Worm (Caenorhabditis elegans) whole organism, L4 larva: Measurements from ENCODE around the gene F49E8.8.

ENCODE experiments used
- D1046.2 ChIP-seq: fragments of 200-800 bp; sonication (Bioruptor generic); IDR thresholded peaks from 2 replicates; pipeline ENCODE4 v1.3.6; 2022; ENCODE audit warnings: missing genetic modification characterization, missing compliant biosample characterization
- F10B5.3 ChIP-seq: sonication (generic microtip); optimal IDR thresholded peaks from 2 replicates; lab custom pipeline; 2016; ENCODE audit warnings: mild to moderate bottlenecking, missing genetic modification characterization, missing compliant biosample characterization
- F49E8.2 ChIP-seq: sonication (generic microtip); optimal IDR thresholded peaks from 2 replicates; lab custom pipeline; 2016; ENCODE audit warnings: missing compliant biosample characterization, mild to moderate bottlenecking, missing genetic modification characterization, borderline replicate concordance
- R02D3.7 ChIP-seq: fragments of 150-350 bp; sonication (generic microtip); optimal IDR thresholded peaks from 3 replicates; lab custom pipeline; 2014; ENCODE audit warnings: missing biosample characterization, missing genetic modification characterization
- T20F7.1 ChIP-seq: fragments of 200-800 bp; sonication (Bioruptor generic); optimal IDR thresholded peaks from 2 replicates; lab custom pipeline; 2018; ENCODE audit warnings: mild to moderate bottlenecking, missing genetic modification characterization, missing compliant biosample characterization
- T26A8.4 ChIP-seq: fragments of 200-800 bp; sonication (Bioruptor generic); IDR thresholded peaks from 2 replicates; pipeline ENCODE4 v1.3.6; 2022; ENCODE audit warnings: missing genetic modification characterization, missing compliant biosample characterization
- Y105C5A.15 ChIP-seq: fragments of 200-800 bp; sonication (Bioruptor generic); IDR thresholded peaks from 2 replicates; pipeline ENCODE4 v1.3.6; 2022; ENCODE audit warnings: missing genetic modification characterization, missing compliant biosample characterization
- Y5F2A.4 ChIP-seq: fragments of 200-800 bp; sonication (Bioruptor generic); optimal IDR thresholded peaks from 2 replicates; lab custom pipeline; 2018; ENCODE audit warnings: mild to moderate bottlenecking, missing genetic modification characterization, missing compliant biosample characterization
- Y75B8A.6 ChIP-seq: fragments of 200-800 bp; sonication (Bioruptor generic); IDR thresholded peaks from 2 replicates; pipeline ENCODE4 v1.3.6; 2022; ENCODE audit warnings: missing genetic modification reagents, missing genetic modification characterization, missing compliant biosample characterization
- ZK337.2 ChIP-seq: fragments of 200-800 bp; sonication (Bioruptor generic); IDR thresholded peaks from 2 replicates; pipeline ENCODE4 v1.3.6; 2022; ENCODE audit warnings: missing genetic modification reagents, missing genetic modification characterization, missing compliant biosample characterization
- aha-1 ChIP-seq: fragments of 150-350 bp; peaks from one replicate; lab custom pipeline; 2014; ENCODE audit warnings: missing biosample characterization, missing genetic modification characterization
- aly-2 ChIP-seq: sonication (generic microtip); optimal IDR thresholded peaks from 2 replicates; lab custom pipeline; 2018; ENCODE audit warnings: missing biosample characterization, missing genetic modification characterization
- arid-1 ChIP-seq: fragments of 200-800 bp; sonication (Bioruptor generic); conservative IDR thresholded peaks from 2 replicates; pipeline ENCODE4 v1.3.6; 2022; ENCODE audit warnings: missing genetic modification reagents, missing genetic modification characterization, missing compliant biosample characterization
- ceh-28 ChIP-seq: fragments of 150-350 bp; optimal IDR thresholded peaks from 2 replicates; lab custom pipeline; 2014; ENCODE audit warnings: missing biosample characterization, missing genetic modification reagents, missing genetic modification characterization
- ceh-32 ChIP-seq: sonication (generic microtip); optimal IDR thresholded peaks from 2 replicates; lab custom pipeline; 2016; ENCODE audit warnings: mild to moderate bottlenecking, missing genetic modification characterization, missing compliant biosample characterization; ENCODE audit not compliant: poor library complexity
- ceh-62 ChIP-seq: sonication (generic microtip); optimal IDR thresholded peaks from 2 replicates; lab custom pipeline; 2017; ENCODE audit warnings: missing biosample characterization, missing genetic modification characterization
- ces-1 ChIP-seq: fragments of 150-350 bp; sonication (generic microtip); optimal IDR thresholded peaks from 4 replicates; lab custom pipeline; 2014; ENCODE audit warnings: missing biosample characterization, missing genetic modification reagents, missing genetic modification characterization
- daf-12 ChIP-seq: fragments of 150-350 bp; optimal IDR thresholded peaks from 2 replicates; lab custom pipeline; 2014; ENCODE audit warnings: missing biosample characterization, missing genetic modification reagents, missing genetic modification characterization
- daf-8 ChIP-seq: fragments of 200-800 bp; sonication (Bioruptor generic); IDR thresholded peaks from 2 replicates; pipeline ENCODE4 v1.3.6; 2022; ENCODE audit warnings: missing genetic modification characterization, missing compliant biosample characterization
- dmd-8 ChIP-seq: fragments of 200-800 bp; sonication (Bioruptor generic); IDR thresholded peaks from 2 replicates; pipeline ENCODE4 v1.3.6; 2022; ENCODE audit warnings: missing genetic modification characterization, missing compliant biosample characterization
- duxl-1 ChIP-seq: sonication (generic microtip); optimal IDR thresholded peaks from 2 replicates; lab custom pipeline; 2016; ENCODE audit warnings: mild to moderate bottlenecking, missing genetic modification characterization, moderate library complexity, missing compliant biosample characterization; ENCODE audit not compliant: poor library complexity
- egl-27 ChIP-seq: sonication (generic microtip); optimal IDR thresholded peaks from 3 replicates; lab custom pipeline; 2017; ENCODE audit warnings: missing biosample characterization, missing genetic modification reagents, missing genetic modification characterization
- egl-43 ChIP-seq: fragments of 200-800 bp; sonication (Bioruptor generic); IDR thresholded peaks from 2 replicates; pipeline ENCODE4 v1.3.6; 2022; ENCODE audit warnings: missing genetic modification reagents, missing genetic modification characterization, missing compliant biosample characterization
- fkh-10 ChIP-seq: fragments of 150-350 bp; optimal IDR thresholded peaks from 2 replicates; lab custom pipeline; 2014; ENCODE audit warnings: missing biosample characterization, missing genetic modification reagents, missing genetic modification characterization
- fos-1 ChIP-seq: fragments of 150-350 bp; optimal IDR thresholded peaks from 2 replicates; lab custom pipeline; 2014; ENCODE audit warnings: missing biosample characterization, missing genetic modification characterization
- gei-8 ChIP-seq: fragments of 200-800 bp; sonication (Bioruptor generic); optimal IDR thresholded peaks from 2 replicates; lab custom pipeline; 2018; ENCODE audit warnings: mild to moderate bottlenecking, missing genetic modification characterization, missing compliant biosample characterization
- hlh-30 ChIP-seq: sonication (generic microtip); optimal IDR thresholded peaks from 2 replicates; lab custom pipeline; 2017; ENCODE audit warnings: antibody characterized with exemption, mild to moderate bottlenecking, missing genetic modification characterization, missing compliant biosample characterization; ENCODE audit not compliant: insufficient read depth
- lin-15B ChIP-seq: fragments of 150-350 bp; sonication (generic microtip); optimal IDR thresholded peaks from 3 replicates; lab custom pipeline; 2014; ENCODE audit warnings: missing biosample characterization, missing genetic modification characterization
- lin-29 ChIP-seq: fragments of 200-800 bp; sonication (Bioruptor generic); IDR thresholded peaks from 2 replicates; pipeline ENCODE4 v1.3.6; 2022; ENCODE audit warnings: missing genetic modification reagents, missing genetic modification characterization, missing compliant biosample characterization
- lin-38 ChIP-seq: fragments of 200-800 bp; sonication (Bioruptor generic); IDR thresholded peaks from 2 replicates; pipeline ENCODE4 v1.3.6; 2022; ENCODE audit warnings: missing genetic modification reagents, missing genetic modification characterization, missing compliant biosample characterization
- lir-3 ChIP-seq: sonication (generic microtip); optimal IDR thresholded peaks from 2 replicates; lab custom pipeline; 2016; ENCODE audit warnings: mild to moderate bottlenecking, missing genetic modification characterization, missing compliant biosample characterization
- mdt-29 ChIP-seq: fragments of 200-800 bp; sonication (Bioruptor generic); IDR thresholded peaks from 2 replicates; pipeline ENCODE4 v1.3.6; 2022; ENCODE audit warnings: missing genetic modification reagents, missing genetic modification characterization, missing compliant biosample characterization
- mxl-3 ChIP-seq: fragments of 200-800 bp; sonication (Bioruptor generic); optimal IDR thresholded peaks from 2 replicates; lab custom pipeline; 2018; ENCODE audit warnings: mild to moderate bottlenecking, missing genetic modification characterization, missing compliant biosample characterization
- nhr-102 ChIP-seq: sonication (generic microtip); optimal IDR thresholded peaks from 2 replicates; lab custom pipeline; 2016; ENCODE audit warnings: mild to moderate bottlenecking, missing genetic modification characterization, moderate library complexity, missing compliant biosample characterization
- nhr-237 ChIP-seq: sonication (generic microtip); optimal IDR thresholded peaks from 2 replicates; lab custom pipeline; 2017; ENCODE audit warnings: missing biosample characterization, missing genetic modification characterization
- nhr-25 ChIP-seq: sonication (generic microtip); optimal IDR thresholded peaks from 2 replicates; lab custom pipeline; 2017; ENCODE audit warnings: missing genetic modification characterization, mild to moderate bottlenecking, missing compliant biosample characterization, antibody characterized with exemption, moderate library complexity, borderline replicate concordance; ENCODE audit not compliant: insufficient read depth
- nhr-48 ChIP-seq: sonication (generic microtip); optimal IDR thresholded peaks from 2 replicates; lab custom pipeline; 2016; ENCODE audit warnings: mild to moderate bottlenecking, missing genetic modification characterization, missing compliant biosample characterization
- php-3 ChIP-seq: fragments of 200-800 bp; sonication (Bioruptor generic); IDR thresholded peaks from 2 replicates; pipeline ENCODE4 v1.3.6; 2022; ENCODE audit warnings: missing genetic modification reagents, missing genetic modification characterization, missing compliant biosample characterization
- saeg-2 ChIP-seq: fragments of 200-800 bp; sonication (Bioruptor generic); IDR thresholded peaks from 2 replicates; pipeline ENCODE4 v1.3.6; 2022; ENCODE audit warnings: missing genetic modification reagents, missing genetic modification characterization, missing compliant biosample characterization
- set-16 ChIP-seq: fragments of 200-800 bp; sonication (Bioruptor generic); IDR thresholded peaks from 2 replicates; pipeline ENCODE4 v1.3.6; 2022; ENCODE audit warnings: missing genetic modification reagents, missing genetic modification characterization, missing compliant biosample characterization
- snpc-1.2 ChIP-seq: fragments of 200-800 bp; sonication (Bioruptor generic); IDR thresholded peaks from 2 replicates; pipeline ENCODE4 v1.3.6; 2022; ENCODE audit warnings: missing genetic modification reagents, missing genetic modification characterization, missing compliant biosample characterization
- snpc-4 ChIP-seq: fragments of 150-350 bp; optimal IDR thresholded peaks from 2 replicates; lab custom pipeline; 2014; ENCODE audit warnings: missing biosample characterization, missing genetic modification characterization
- spr-3 ChIP-seq: fragments of 200-800 bp; sonication (Bioruptor generic); optimal IDR thresholded peaks from 2 replicates; lab custom pipeline; 2018; ENCODE audit warnings: mild to moderate bottlenecking, missing genetic modification characterization, missing compliant biosample characterization
- tag-97 ChIP-seq: fragments of 200-800 bp; sonication (Bioruptor generic); IDR thresholded peaks from 2 replicates; pipeline ENCODE4 v1.3.6; 2022; ENCODE audit warnings: missing genetic modification characterization, missing compliant biosample characterization
- tra-1 ChIP-seq: fragments of 200-800 bp; sonication (Bioruptor generic); IDR thresholded peaks from 2 replicates; pipeline ENCODE4 v1.3.6; 2022; ENCODE audit warnings: missing genetic modification reagents, missing genetic modification characterization, missing compliant biosample characterization
- unc-39 ChIP-seq: sonication (generic microtip); optimal IDR thresholded peaks from 2 replicates; lab custom pipeline; 2017; ENCODE audit warnings: missing biosample characterization, missing genetic modification characterization
- unc-62 ChIP-seq, 3 experiments: fragments of 150-350 bp in 1 of 3; sonication (generic microtip); optimal IDR thresholded peaks in 2 of 3; peaks in 1 of 3; 1 replicate in 1 of 3; 2 replicates in 2 of 3; lab custom pipeline; 2014 to 2017; ENCODE audit warnings: missing biosample characterization in 3 of 3, missing genetic modification characterization in 3 of 3, missing genetic modification reagents in 3 of 3, missing genotype in 1 of 3
- zag-1 ChIP-seq: fragments of 150-350 bp; optimal IDR thresholded peaks from 2 replicates; lab custom pipeline; 2014; ENCODE audit warnings: missing biosample characterization, missing genetic modification characterization
- zip-2 ChIP-seq: fragments of 150-350 bp; optimal IDR thresholded peaks from 2 replicates; lab custom pipeline; 2014; ENCODE audit warnings: missing biosample characterization, missing genetic modification characterization
- ztf-7 ChIP-seq: fragments of 150-350 bp; optimal IDR thresholded peaks from 2 replicates; lab custom pipeline; 2014; ENCODE audit warnings: missing biosample characterization, missing genetic modification characterization

Gene F49E8.8

ce11 chrIV:7507841-7508509, 48.5 kb upstream of the F49E8.8 start, which contains the start of the genes vdac-1 and R05G6.5 (continued):
- peak; percentile 60 for TF ChIP-seq nhr-102
- peak; percentile 73; the same call in 1 of the 2 replicates for TF ChIP-seq dmd-8 (GFP tag; lab: Robert Waterston, UW)
- TF ChIP-seq nhr-48 (tag; lab: Kevin White, UChicago), result peak; percentile 11
- no peak for TF ChIP-seq egl-43 (GFP tag; lab: Robert Waterston, UW)
- TF ChIP-seq fos-1 (tag; lab: Kevin White, UChicago), result no peak
- TF ChIP-seq ces-1, result no peak
- TF ChIP-seq D1046.2 (GFP tag; lab: Robert Waterston, UW), result no peak
- TF ChIP-seq lin-15B (tag; lab: Kevin White, UChicago), result no peak
- no peak for TF ChIP-seq mdt-29 (GFP tag; lab: Robert Waterston, UW)
- peak; percentile 10 for TF ChIP-seq zip-2 (tag; lab: Kevin White, UChicago)
- peak; percentile 84 for TF ChIP-seq nhr-25 (tag; lab: Kevin White, UChicago)
- TF ChIP-seq fkh-10 (GFP tag; lab: Kevin White, UChicago), result peak; percentile 39
- no peak for TF ChIP-seq tag-97 (GFP tag; lab: Robert Waterston, UW)
- TF ChIP-seq lin-38 (GFP tag; lab: Robert Waterston, UW), result peak; percentile 67
- TF ChIP-seq nhr-237 (tag; lab: Kevin White, UChicago), result no peak
- TF ChIP-seq unc-39 (tag; lab: Kevin White, UChicago), result no peak
- no peak for TF ChIP-seq daf-8 (GFP tag; lab: Robert Waterston, UW)
- TF ChIP-seq snpc-4 (tag; lab: Kevin White, UChicago), result no peak
- 0 out of 2 replicates have a peak, but pooled peaks have one; percentile 49 for TF ChIP-seq tra-1 (GFP tag; lab: Robert Waterston, UW)
- TF ChIP-seq F10B5.3 (tag; lab: Kevin White, UChicago), result no peak
- TF ChIP-seq T26A8.4 (GFP tag; lab: Robert Waterston, UW), result peak; percentile 59
- TF ChIP-seq ceh-28 (tag; lab: Kevin White, UChicago), result no peak
- TF ChIP-seq R02D3.7 (tag; lab: Kevin White, UChicago), result no peak
- TF ChIP-seq Y75B8A.6, result 0 out of 2 replicates have a peak, but pooled peaks have one; percentile 18
- no peak for TF ChIP-seq snpc-1.2 (GFP tag; lab: Robert Waterston, UW)
- no peak for TF ChIP-seq gei-8
- peak; percentile 83 for TF ChIP-seq aha-1 (tag; lab: Kevin White, UChicago)
- TF ChIP-seq lin-29 (GFP tag; lab: Robert Waterston, UW), result 0 out of 2 replicates have a peak, but pooled peaks have one; percentile 22
- TF ChIP-seq egl-27 (tag; lab: Kevin White, UChicago), result no peak
- peak; percentile 92 for TF ChIP-seq hlh-30 (tag; lab: Kevin White, UChicago)
- no peak for TF ChIP-seq lir-3 (tag; lab: Kevin White, UChicago)
- no peak for TF ChIP-seq zag-1 (tag; lab: Kevin White, UChicago)
- peak; percentile 99 for TF ChIP-seq mxl-3 (GFP tag; lab: Kevin White, UChicago)
- TF ChIP-seq Y5F2A.4 (GFP tag; lab: Kevin White, UChicago), result no peak
- 0 out of 2 replicates have a peak, but pooled peaks have one; percentile 45 for TF ChIP-seq saeg-2 (GFP tag; lab: Robert Waterston, UW)
- TF ChIP-seq ceh-62 (tag; lab: Kevin White, UChicago), result no peak
- TF ChIP-seq aly-2, result no peak
- TF ChIP-seq unc-62 (GFP tag; optimal IDR thresholded peaks at IDR 0.05 in 1 of 2; lab: Kevin White, UChicago), result no peak
- TF ChIP-seq unc-62 (tag; optimal IDR thresholded peaks at IDR 0.05; lab: Kevin White, UChicago), result no peak
- peak; percentile 88 for TF ChIP-seq T20F7.1
- TF ChIP-seq ceh-32 (tag; lab: Kevin White, UChicago), result no peak
- TF ChIP-seq Y105C5A.15, result no peak
- no peak for TF ChIP-seq ZK337.2
- peak; percentile 22 for TF ChIP-seq ztf-7
- no peak for TF ChIP-seq daf-12 (tag; lab: Kevin White, UChicago)
- TF ChIP-seq F49E8.2 (tag; lab: Kevin White, UChicago), result no peak
- TF ChIP-seq duxl-1, result peak; percentile 16
- no peak for TF ChIP-seq arid-1 (GFP tag; lab: Robert Waterston, UW)
- no peak for TF ChIP-seq spr-3
- TF ChIP-seq php-3 (GFP tag; lab: Robert Waterston, UW), result peak; percentile 74; the same call in 1 of the 2 replicates
- TF ChIP-seq set-16 (GFP tag; lab: Robert Waterston, UW), result no peak
